Worm (Caenorhabditis elegans) whole organism, L4 larva: ENCODE measurements around the gene F07A11.4.
A peak's percentile ranks its signal among the peaks of the same experiment; 100 is the strongest.

Experiments used
- F26F4.8 ChIP-seq: fragments of 200-800 bp; sonication (Bioruptor generic); conservative IDR thresholded peaks from 2 replicates; pipeline ENCODE4 v1.3.6; 2022; ENCODE audit warnings: missing genetic modification characterization, missing compliant biosample characterization
- F49E8.2 ChIP-seq: sonication (generic microtip); optimal IDR thresholded peaks from 2 replicates; lab custom pipeline; 2016; ENCODE audit warnings: missing compliant biosample characterization, mild to moderate bottlenecking, missing genetic modification characterization, borderline replicate concordance
- R02D3.7 ChIP-seq: fragments of 150-350 bp; sonication (generic microtip); optimal IDR thresholded peaks from 3 replicates; lab custom pipeline; 2014; ENCODE audit warnings: missing biosample characterization, missing genetic modification characterization
- T20F7.1 ChIP-seq: fragments of 200-800 bp; sonication (Bioruptor generic); optimal IDR thresholded peaks from 2 replicates; lab custom pipeline; 2018; ENCODE audit warnings: mild to moderate bottlenecking, missing genetic modification characterization, missing compliant biosample characterization
- aha-1 ChIP-seq: fragments of 150-350 bp; peaks from one replicate; lab custom pipeline; 2014; ENCODE audit warnings: missing biosample characterization, missing genetic modification characterization
- aly-2 ChIP-seq: sonication (generic microtip); optimal IDR thresholded peaks from 2 replicates; lab custom pipeline; 2018; ENCODE audit warnings: missing biosample characterization, missing genetic modification characterization
- ama-1 ChIP-seq: fragments of 150-350 bp; optimal IDR thresholded peaks from 2 replicates; lab custom pipeline; 2014; ENCODE audit warnings: inconsistent platforms, mixed read lengths
- attf-4 ChIP-seq: sonication (generic microtip); optimal IDR thresholded peaks from 3 replicates; lab custom pipeline; 2017; ENCODE audit warnings: missing biosample characterization, missing genetic modification characterization
- ceh-20 ChIP-seq: fragments of 200-800 bp; sonication (Bioruptor generic); IDR thresholded peaks from 2 replicates; pipeline ENCODE4 v1.3.6; 2022; ENCODE audit warnings: missing genetic modification reagents, missing genetic modification characterization, missing compliant biosample characterization
- ceh-32 ChIP-seq: sonication (generic microtip); optimal IDR thresholded peaks from 2 replicates; lab custom pipeline; 2016; ENCODE audit warnings: mild to moderate bottlenecking, missing genetic modification characterization, missing compliant biosample characterization; ENCODE audit not compliant: poor library complexity
- daf-16 ChIP-seq, 3 experiments: sonication (generic microtip); optimal IDR thresholded peaks; 2 replicates each; lab custom pipeline; 2016 to 2017; ENCODE audit warnings: missing genetic modification characterization in 3 of 3, missing genetic modification reagents in 3 of 3, mild to moderate bottlenecking in 2 of 3, missing compliant biosample characterization in 2 of 3, missing biosample characterization in 1 of 3, moderate library complexity in 1 of 3
- daf-19 ChIP-seq: fragments of 200-800 bp; sonication (Bioruptor generic); conservative IDR thresholded peaks from 2 replicates; pipeline ENCODE4 v1.3.6; 2022; ENCODE audit warnings: missing genetic modification characterization, missing compliant biosample characterization
- dmd-6 ChIP-seq: fragments of 200-800 bp; sonication (Bioruptor generic); IDR thresholded peaks from 2 replicates; pipeline ENCODE4 v1.3.6; 2022; ENCODE audit warnings: missing genetic modification reagents, missing genetic modification characterization, missing compliant biosample characterization
- dmd-9 ChIP-seq: fragments of 200-800 bp; sonication (Bioruptor generic); IDR thresholded peaks from 2 replicates; pipeline ENCODE4 v1.3.6; 2022; ENCODE audit warnings: missing genetic modification reagents, missing genetic modification characterization, missing compliant biosample characterization
- duxl-1 ChIP-seq: sonication (generic microtip); optimal IDR thresholded peaks from 2 replicates; lab custom pipeline; 2016; ENCODE audit warnings: mild to moderate bottlenecking, missing genetic modification characterization, moderate library complexity, missing compliant biosample characterization; ENCODE audit not compliant: poor library complexity
- dve-1 ChIP-seq: sonication (generic microtip); optimal IDR thresholded peaks from 2 replicates; lab custom pipeline; 2017; ENCODE audit warnings: antibody characterized with exemption, mild to moderate bottlenecking, missing genetic modification characterization, missing compliant biosample characterization; ENCODE audit not compliant: insufficient read depth
- egl-27 ChIP-seq: sonication (generic microtip); optimal IDR thresholded peaks from 3 replicates; lab custom pipeline; 2017; ENCODE audit warnings: missing biosample characterization, missing genetic modification reagents, missing genetic modification characterization
- fos-1 ChIP-seq: fragments of 150-350 bp; optimal IDR thresholded peaks from 2 replicates; lab custom pipeline; 2014; ENCODE audit warnings: missing biosample characterization, missing genetic modification characterization
- gei-8 ChIP-seq: fragments of 200-800 bp; sonication (Bioruptor generic); optimal IDR thresholded peaks from 2 replicates; lab custom pipeline; 2018; ENCODE audit warnings: mild to moderate bottlenecking, missing genetic modification characterization, missing compliant biosample characterization
- hif-1 ChIP-seq, 2 experiments: sonication (generic microtip); optimal IDR thresholded peaks; 2 replicates each; lab custom pipeline; 2016 to 2017; ENCODE audit warnings: missing compliant biosample characterization in 2 of 2, missing genetic modification characterization in 2 of 2, missing genetic modification reagents in 2 of 2, missing genotype in 2 of 2, mild to moderate bottlenecking in 1 of 2
- hmg-1.1 ChIP-seq: fragments of 200-800 bp; sonication (Bioruptor generic); IDR thresholded peaks from 2 replicates; pipeline ENCODE4 v1.3.6; 2022; ENCODE audit warnings: missing genetic modification reagents, missing genetic modification characterization, missing compliant biosample characterization
- jun-1 ChIP-seq: fragments of 150-350 bp; optimal IDR thresholded peaks from 2 replicates; lab custom pipeline; 2014; ENCODE audit warnings: missing biosample characterization, missing genetic modification reagents, missing genetic modification characterization
- lir-3 ChIP-seq: sonication (generic microtip); optimal IDR thresholded peaks from 2 replicates; lab custom pipeline; 2016; ENCODE audit warnings: mild to moderate bottlenecking, missing genetic modification characterization, missing compliant biosample characterization
- madf-5 ChIP-seq, 2 experiments: fragments of 200-800 bp; sonication (Bioruptor generic); IDR thresholded peaks; 2 replicates each; pipeline ENCODE4 v1.3.6; 2022; ENCODE audit warnings: missing compliant biosample characterization in 2 of 2, missing genetic modification characterization in 2 of 2
- mdl-1 ChIP-seq, 2 experiments: fragments of 150-350 bp in 1 of 2; sonication (generic microtip) in 1 of 2; optimal IDR thresholded peaks; 2 replicates each; lab custom pipeline; 2014 to 2017; ENCODE audit warnings: missing biosample characterization in 2 of 2, missing genetic modification characterization in 2 of 2
- mep-1 ChIP-seq: fragments of 150-350 bp; sonication (generic microtip); optimal IDR thresholded peaks from 3 replicates; lab custom pipeline; 2014; ENCODE audit warnings: missing biosample characterization, missing genetic modification characterization
- mes-2 ChIP-seq: sonication (generic microtip); optimal IDR thresholded peaks from 2 replicates; lab custom pipeline; 2016; ENCODE audit warnings: missing genotype, mild to moderate bottlenecking, missing genetic modification characterization, missing compliant biosample characterization; ENCODE audit not compliant: poor library complexity, severe bottlenecking
- mxl-2 ChIP-seq: fragments of 200-800 bp; sonication (Bioruptor generic); conservative IDR thresholded peaks from 2 replicates; pipeline ENCODE4 v1.3.6; 2022; ENCODE audit warnings: missing genetic modification reagents, missing genetic modification characterization, missing compliant biosample characterization
- nhr-102 ChIP-seq: sonication (generic microtip); optimal IDR thresholded peaks from 2 replicates; lab custom pipeline; 2016; ENCODE audit warnings: mild to moderate bottlenecking, missing genetic modification characterization, moderate library complexity, missing compliant biosample characterization
- nhr-111 ChIP-seq: fragments of 200-800 bp; sonication (Bioruptor generic); optimal IDR thresholded peaks from 2 replicates; lab custom pipeline; 2018; ENCODE audit warnings: mild to moderate bottlenecking, missing genetic modification characterization, missing compliant biosample characterization
- nhr-237 ChIP-seq: sonication (generic microtip); optimal IDR thresholded peaks from 2 replicates; lab custom pipeline; 2017; ENCODE audit warnings: missing biosample characterization, missing genetic modification characterization
- nhr-6 ChIP-seq: fragments of 150-350 bp; optimal IDR thresholded peaks from 2 replicates; lab custom pipeline; 2014; ENCODE audit warnings: missing biosample characterization, missing genetic modification characterization
- nhr-76 ChIP-seq: fragments of 150-350 bp; optimal IDR thresholded peaks from 2 replicates; lab custom pipeline; 2014; ENCODE audit warnings: missing biosample characterization, missing genetic modification characterization
- pha-4 ChIP-seq, 2 experiments: fragments of 150-350 bp in 1 of 2; fragments of 200-800 bp in 1 of 2; sonication (Bioruptor generic) in 1 of 2; IDR thresholded peaks in 1 of 2; optimal IDR thresholded peaks in 1 of 2; 2 replicates each; pipeline versions ENCODE4 v1.3.6 to Lab custom; 2014 to 2022; ENCODE audit warnings: missing genetic modification characterization in 2 of 2, missing genetic modification reagents in 2 of 2, missing biosample characterization in 1 of 2, missing compliant biosample characterization in 1 of 2
- skn-1 ChIP-seq: fragments of 150-350 bp; optimal IDR thresholded peaks from 2 replicates; lab custom pipeline; 2014; ENCODE audit warnings: missing biosample characterization, missing genetic modification characterization
- snpc-1.2 ChIP-seq: fragments of 200-800 bp; sonication (Bioruptor generic); IDR thresholded peaks from 2 replicates; pipeline ENCODE4 v1.3.6; 2022; ENCODE audit warnings: missing genetic modification reagents, missing genetic modification characterization, missing compliant biosample characterization
- snpc-4 ChIP-seq: fragments of 150-350 bp; optimal IDR thresholded peaks from 2 replicates; lab custom pipeline; 2014; ENCODE audit warnings: missing biosample characterization, missing genetic modification characterization
- spr-3 ChIP-seq: fragments of 200-800 bp; sonication (Bioruptor generic); optimal IDR thresholded peaks from 2 replicates; lab custom pipeline; 2018; ENCODE audit warnings: mild to moderate bottlenecking, missing genetic modification characterization, missing compliant biosample characterization
- tag-97 ChIP-seq: fragments of 200-800 bp; sonication (Bioruptor generic); IDR thresholded peaks from 2 replicates; pipeline ENCODE4 v1.3.6; 2022; ENCODE audit warnings: missing genetic modification characterization, missing compliant biosample characterization
- tra-1 ChIP-seq: fragments of 200-800 bp; sonication (Bioruptor generic); IDR thresholded peaks from 2 replicates; pipeline ENCODE4 v1.3.6; 2022; ENCODE audit warnings: missing genetic modification reagents, missing genetic modification characterization, missing compliant biosample characterization
- unc-39 ChIP-seq: sonication (generic microtip); optimal IDR thresholded peaks from 2 replicates; lab custom pipeline; 2017; ENCODE audit warnings: missing biosample characterization, missing genetic modification characterization
- zag-1 ChIP-seq: fragments of 150-350 bp; optimal IDR thresholded peaks from 2 replicates; lab custom pipeline; 2014; ENCODE audit warnings: missing biosample characterization, missing genetic modification characterization
- zfp-2 ChIP-seq: sonication (generic microtip); optimal IDR thresholded peaks from 2 replicates; lab custom pipeline; 2016; ENCODE audit warnings: mild to moderate bottlenecking, missing genetic modification characterization, missing compliant biosample characterization
- zfp-3 ChIP-seq: fragments of 200-800 bp; sonication (Bioruptor generic); conservative IDR thresholded peaks from 2 replicates; pipeline ENCODE4 v1.3.6; 2022; ENCODE audit warnings: missing genetic modification reagents, missing genetic modification characterization, missing compliant biosample characterization
- zip-2 ChIP-seq: fragments of 150-350 bp; optimal IDR thresholded peaks from 2 replicates; lab custom pipeline; 2014; ENCODE audit warnings: missing biosample characterization, missing genetic modification characterization

The F07A11.4 gene

DNA sequence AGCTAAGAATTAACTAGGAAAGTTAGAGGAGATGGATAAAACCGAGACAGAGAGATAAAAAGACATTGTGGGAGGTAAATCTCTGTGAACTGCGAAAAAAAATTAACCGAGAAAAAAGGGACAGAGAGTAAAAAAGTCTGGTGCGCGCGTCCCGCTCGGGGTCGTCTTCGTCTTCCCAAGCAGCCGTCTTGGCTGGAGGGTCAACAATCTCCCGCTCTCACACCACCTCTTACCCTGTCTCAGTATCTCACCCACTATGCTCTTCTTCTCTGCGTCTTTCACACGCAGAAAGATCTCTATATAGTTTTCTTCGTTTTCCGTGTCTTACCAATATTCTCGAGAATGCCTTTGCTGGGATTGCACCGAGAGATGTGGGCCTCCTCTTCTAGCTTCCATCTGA is 31.9 kb downstream of the F07A11.4 start (continued):
- TF ChIP-seq attf-4 (tag; lab: Kevin White, UChicago) (no peak), ama-1 (no peak), zag-1 (tag; lab: Kevin White, UChicago) (no peak), hmg-1.1 (GFP tag; lab: Robert Waterston, UW) (peak; percentile 83), F49E8.2 (no peak), skn-1 (tag; lab: Kevin White, UChicago) (no peak), dmd-6 (GFP tag; lab: Robert Waterston, UW) (peak; percentile 48), mdl-1 (tag; optimal IDR thresholded peaks at IDR 0.05; lab: Kevin White, UChicago) (peak in 1 of 2 experiments; percentile 63), duxl-1 (tag; lab: Kevin White, UChicago) (no peak), nhr-102 (no peak), ceh-32 (tag; lab: Kevin White, UChicago) (no peak), mxl-2 (GFP tag; lab: Robert Waterston, UW) (no peak), T20F7.1 (GFP tag; lab: Kevin White, UChicago) (no peak), tra-1 (GFP tag; lab: Robert Waterston, UW) (no peak), dmd-9 (no peak), F26F4.8 (GFP tag; lab: Robert Waterston, UW) (no peak), gei-8 (no peak), mep-1 (tag; lab: Kevin White, UChicago) (peak; percentile 52), snpc-4 (no peak), aly-2 (tag; lab: Kevin White, UChicago) (no peak), zfp-3 (GFP tag; lab: Robert Waterston, UW) (no peak), fos-1 (tag; lab: Kevin White, UChicago) (no peak), lir-3 (no peak), spr-3 (GFP tag; lab: Kevin White, UChicago) (no peak)

ce11 chrII:11633509-11633908 is 32.7 kb downstream of the F07A11.4 start, which contains the start of gene din-1:
Gene din-1 (minus strand): TSS chrII:11633609.
- TF ChIP-seq madf-5 (GFP tag; IDR thresholded peaks at IDR 0.05; lab: Robert Waterston, UW) (no peak), snpc-1.2 (GFP tag; lab: Robert Waterston, UW) (no peak), ama-1 (no peak), daf-16 (GFP tag; optimal IDR thresholded peaks at IDR 0.05; lab: Kevin White, UChicago) (no peak), daf-16 (tag; optimal IDR thresholded peaks at IDR 0.05; lab: Kevin White, UChicago) (no peak), aha-1 (no peak)

ce11 chrII:11634057-11634676 is 33.4 kb downstream of the F07A11.4 start:
- TF ChIP-seq zip-2 (no peak), nhr-76 (tag; lab: Kevin White, UChicago) (no peak), F49E8.2 (no peak), daf-19 (GFP tag; lab: Robert Waterston, UW) (no peak), egl-27 (no peak), tag-97 (GFP tag; lab: Robert Waterston, UW) (no peak), R02D3.7 (tag; lab: Kevin White, UChicago) (no peak), nhr-6 (tag; lab: Kevin White, UChicago) (peak; percentile 78), pha-4 (GFP tag; IDR thresholded peaks at IDR 0.05; lab: Robert Waterston, UW) (peak; percentile 80), pha-4 (tag; optimal IDR thresholded peaks at IDR 0.05; lab: Kevin White, UChicago) (no peak), nhr-111 (GFP tag; lab: Kevin White, UChicago) (no peak), snpc-4 (no peak), ceh-20 (peak; percentile 84; the same call in 1 of the 2 replicates), dve-1 (tag; lab: Kevin White, UChicago) (peak; percentile 85), mep-1 (tag; lab: Kevin White, UChicago) (peak; percentile 93), daf-16 (GFP tag; optimal IDR thresholded peaks at IDR 0.05; lab: Kevin White, UChicago) (peak; percentile 4 to 40), daf-16 (tag; optimal IDR thresholded peaks at IDR 0.05; lab: Kevin White, UChicago) (peak; percentile 57), nhr-102 (peak; percentile 26), nhr-237 (tag; lab: Kevin White, UChicago) (peak; percentile 12), unc-39 (tag; lab: Kevin White, UChicago) (peak; percentile 6), jun-1 (tag; lab: Kevin White, UChicago) (peak; percentile 61), mes-2 (peak; percentile 81), hif-1 (tag; optimal IDR thresholded peaks at IDR 0.05; lab: Kevin White, UChicago) (peak; percentile 22 to 90), zfp-2 (tag; lab: Kevin White, UChicago) (no peak), lir-3 (no peak), aly-2 (tag; lab: Kevin White, UChicago) (no peak), dmd-6 (GFP tag; lab: Robert Waterston, UW) (peak; percentile 93)
